Worm (Caenorhabditis elegans) whole organism, L4/young adult: Measurements from ENCODE around the gene irg-4.

Experiments used
- W03F9.2 ChIP-seq: fragments of 150-350 bp; optimal IDR thresholded peaks from 2 replicates; lab custom pipeline; 2014; ENCODE audit warnings: missing biosample characterization, missing genetic modification characterization
- dao-5 ChIP-seq: sonication (generic microtip); optimal IDR thresholded peaks from 2 replicates; lab custom pipeline; 2016; ENCODE audit warnings: missing genotype, missing genetic modification characterization, moderate library complexity, missing compliant biosample characterization
- him-1 ChIP-seq: sonication (generic microtip); optimal IDR thresholded peaks from 2 replicates; lab custom pipeline; 2016; ENCODE audit warnings: missing genotype, missing genetic modification reagents, missing genetic modification characterization, missing compliant biosample characterization

- TF ChIP-seq him-1 (no peak), W03F9.2 (no peak), dao-5 (no peak)
Measured at ce11 chrIV:12416629-12417404, 18.8 kb upstream of the irg-4 start.
